Fruit fly (Drosophila melanogaster) whole organism, prepupa: ENCODE results near the gene Gem4c.
"Not testable (repeated sequence)": the region's sequence is repeated elsewhere in the genome, so short reads cannot be mapped to it uniquely, and the experiment has no call there.

ENCODE experiments used
- CG10669 ChIP-seq: fragments of 200-800 bp; sonication (Bioruptor generic); optimal IDR thresholded peaks from 3 replicates; lab custom pipeline; 2018; ENCODE audit warnings: missing biosample characterization, mild to moderate bottlenecking, missing genetic modification characterization, moderate library complexity
- CG11294 ChIP-seq: fragments of 200-800 bp; sonication (Bioruptor generic); IDR thresholded peaks from 2 replicates; pipeline ENCODE4 v1.3.6; 2022; ENCODE audit warnings: missing biosample characterization, missing genetic modification characterization
- CG11762 ChIP-seq: fragments of 200-800 bp; sonication (Bioruptor generic); optimal IDR thresholded peaks from 3 replicates; lab custom pipeline; 2016; ENCODE audit warnings: missing biosample characterization, missing genetic modification characterization; ENCODE audit not compliant: insufficient read depth
- CG11902 ChIP-seq: fragments of 200-800 bp; sonication (Bioruptor generic); optimal IDR thresholded peaks from 3 replicates; lab custom pipeline; 2016; ENCODE audit warnings: missing biosample characterization, missing genetic modification characterization
- CG15336 ChIP-seq: fragments of 200-800 bp; sonication (Bioruptor generic); IDR thresholded peaks from 2 replicates; pipeline ENCODE4 v1.3.6; 2022; ENCODE audit warnings: missing biosample characterization, missing genetic modification characterization
- CG16779 ChIP-seq: fragments of 200-800 bp; sonication (Bioruptor generic); optimal IDR thresholded peaks from 3 replicates; lab custom pipeline; 2017; ENCODE audit warnings: missing biosample characterization, mild to moderate bottlenecking, missing genetic modification characterization
- CG3032 ChIP-seq: fragments of 200-800 bp; optimal IDR thresholded peaks from 2 replicates; lab custom pipeline; 2019; ENCODE audit warnings: missing biosample characterization, mild to moderate bottlenecking, missing genetic modification characterization, moderate library complexity
- CG31627 ChIP-seq: fragments of 200-800 bp; sonication (Bioruptor generic); optimal IDR thresholded peaks from 3 replicates; lab custom pipeline; 2016; ENCODE audit warnings: missing biosample characterization, missing genetic modification characterization
- CG3919 ChIP-seq: fragments of 200-800 bp; sonication (Bioruptor generic); optimal IDR thresholded peaks from 3 replicates; lab custom pipeline; 2016; ENCODE audit warnings: missing biosample characterization, missing genetic modification characterization
- CG4318 ChIP-seq: fragments of 200-800 bp; sonication (Bioruptor generic); optimal IDR thresholded peaks from 3 replicates; lab custom pipeline; 2017; ENCODE audit warnings: missing biosample characterization, mild to moderate bottlenecking, missing genetic modification characterization
- CG6163 ChIP-seq: fragments of 200-800 bp; sonication (Bioruptor generic); IDR thresholded peaks from 3 replicates; pipeline ENCODE4 v1.3.6; 2022; ENCODE audit warnings: missing biosample characterization, missing genetic modification characterization
- CG6276 ChIP-seq: fragments of 200-800 bp; sonication (Bioruptor generic); optimal IDR thresholded peaks from 2 replicates; lab custom pipeline; 2017; ENCODE audit warnings: missing biosample characterization, mild to moderate bottlenecking, missing genetic modification characterization
- CG7368 ChIP-seq: fragments of 200-800 bp; sonication (Bioruptor generic); optimal IDR thresholded peaks from 3 replicates; lab custom pipeline; 2016; ENCODE audit warnings: missing biosample characterization, missing genetic modification characterization
- CG8119 ChIP-seq: fragments of 200-800 bp; sonication (Bioruptor generic); IDR thresholded peaks from 3 replicates; pipeline ENCODE4 v1.3.6; 2022; ENCODE audit warnings: missing biosample characterization, missing genetic modification characterization
- CG8319 ChIP-seq: fragments of 200-800 bp; sonication (Bioruptor generic); optimal IDR thresholded peaks from 3 replicates; lab custom pipeline; 2016; ENCODE audit warnings: missing biosample characterization, missing genetic modification characterization
- CG9139 ChIP-seq: fragments of 200-800 bp; sonication (Bioruptor generic); optimal IDR thresholded peaks from 3 replicates; lab custom pipeline; 2017; ENCODE audit warnings: missing biosample characterization, mild to moderate bottlenecking, missing genetic modification characterization
- Eip75B ChIP-seq: fragments of 200-800 bp; sonication (Bioruptor generic); optimal IDR thresholded peaks from 3 replicates; lab custom pipeline; 2016; ENCODE audit warnings: missing biosample characterization, missing genetic modification characterization
- Eip78C ChIP-seq: fragments of 200-800 bp; sonication (Bioruptor generic); peaks from one replicate; lab custom pipeline; 2016; ENCODE audit warnings: missing biosample characterization, missing genetic modification characterization
- Eip93F ChIP-seq: fragments of 200-800 bp; sonication (Bioruptor generic); optimal IDR thresholded peaks from 2 replicates; lab custom pipeline; 2016; ENCODE audit warnings: missing biosample characterization, mild to moderate bottlenecking, missing genetic modification characterization
- Ets21C ChIP-seq: fragments of 200-800 bp; sonication (Bioruptor generic); optimal IDR thresholded peaks from 3 replicates; lab custom pipeline; 2016; ENCODE audit warnings: missing biosample characterization, missing genetic modification characterization
- Ets96B ChIP-seq: fragments of 200-800 bp; optimal IDR thresholded peaks from 2 replicates; lab custom pipeline; 2019; ENCODE audit warnings: missing biosample characterization, mild to moderate bottlenecking, missing genetic modification characterization, moderate library complexity
- Gug ChIP-seq: fragments of 200-800 bp; sonication (Bioruptor generic); IDR thresholded peaks from 2 replicates; pipeline ENCODE4 v1.3.6; 2022; ENCODE audit warnings: missing biosample characterization, missing genetic modification characterization
- Hr38 ChIP-seq: sonication (Bioruptor generic); optimal IDR thresholded peaks from 2 replicates; lab custom pipeline; 2016; ENCODE audit warnings: missing biosample characterization, missing genetic modification characterization
- Hr39 ChIP-seq: fragments of 200-800 bp; sonication (Bioruptor generic); optimal IDR thresholded peaks from 2 replicates; lab custom pipeline; 2016; ENCODE audit warnings: missing biosample characterization, missing genetic modification characterization
- Hr4 ChIP-seq: fragments of 200-800 bp; sonication (Bioruptor generic); optimal IDR thresholded peaks from 3 replicates; lab custom pipeline; 2016; ENCODE audit warnings: missing biosample characterization, missing genetic modification characterization
- OdsH ChIP-seq: fragments of 200-800 bp; sonication (Bioruptor generic); optimal IDR thresholded peaks from 3 replicates; lab custom pipeline; 2016; ENCODE audit warnings: missing biosample characterization, missing genetic modification characterization
- Smox ChIP-seq: fragments of 200-800 bp; sonication (Bioruptor generic); optimal IDR thresholded peaks from 3 replicates; lab custom pipeline; 2016; ENCODE audit warnings: missing biosample characterization, missing genetic modification characterization
- Sox102F ChIP-seq: fragments of 200-800 bp; sonication (Bioruptor generic); optimal IDR thresholded peaks from 2 replicates; lab custom pipeline; 2016; ENCODE audit warnings: missing biosample characterization, mild to moderate bottlenecking, missing genetic modification characterization
- Sox14 ChIP-seq: fragments of 200-800 bp; sonication (Bioruptor generic); optimal IDR thresholded peaks from 3 replicates; lab custom pipeline; 2016; ENCODE audit warnings: missing biosample characterization, missing genetic modification characterization
- achi ChIP-seq: fragments of 200-800 bp; sonication (Bioruptor generic); optimal IDR thresholded peaks from 3 replicates; lab custom pipeline; 2016; ENCODE audit warnings: missing biosample characterization, missing genetic modification characterization
- dac ChIP-seq: fragments of 200-800 bp; sonication (Bioruptor generic); optimal IDR thresholded peaks from 2 replicates; lab custom pipeline; 2017; ENCODE audit warnings: missing biosample characterization, mild to moderate bottlenecking, missing genetic modification characterization
- dsx ChIP-seq: fragments of 200-800 bp; optimal IDR thresholded peaks from 3 replicates; lab custom pipeline; 2019; ENCODE audit warnings: missing biosample characterization, mild to moderate bottlenecking, missing genetic modification characterization, moderate library complexity; ENCODE audit not compliant: poor library complexity, severe bottlenecking
- eg ChIP-seq: fragments of 200-800 bp; sonication (Bioruptor generic); IDR thresholded peaks from 3 replicates; pipeline ENCODE4 v1.3.6; 2022; ENCODE audit warnings: missing biosample characterization, missing genetic modification characterization
- esn ChIP-seq: fragments of 200-800 bp; sonication (Bioruptor generic); optimal IDR thresholded peaks from 2 replicates; lab custom pipeline; 2016; ENCODE audit warnings: missing biosample characterization, mild to moderate bottlenecking, missing genetic modification characterization, moderate library complexity
- fd85E ChIP-seq: fragments of 200-800 bp; sonication (Bioruptor generic); optimal IDR thresholded peaks from 3 replicates; lab custom pipeline; 2016; ENCODE audit warnings: missing biosample characterization, missing genetic modification characterization
- net ChIP-seq: fragments of 200-800 bp; sonication (Bioruptor generic); optimal IDR thresholded peaks from 3 replicates; lab custom pipeline; 2016; ENCODE audit warnings: missing biosample characterization, missing genetic modification characterization
- pdm3 ChIP-seq: fragments of 200-800 bp; sonication (Bioruptor generic); optimal IDR thresholded peaks from 3 replicates; lab custom pipeline; 2016; ENCODE audit warnings: missing biosample characterization, missing genetic modification characterization
- spab ChIP-seq: fragments of 200-800 bp; sonication (Bioruptor generic); optimal IDR thresholded peaks from 2 replicates; lab custom pipeline; 2017; ENCODE audit warnings: missing biosample characterization, mild to moderate bottlenecking, missing genetic modification characterization, missing genetic modification reagents
- ss ChIP-seq, 2 experiments: fragments of 200-800 bp; sonication (Bioruptor generic); optimal IDR thresholded peaks; 2 replicates in 1 of 2; 3 replicates in 1 of 2; lab custom pipeline; 2017 to 2018; ENCODE audit warnings: mild to moderate bottlenecking in 2 of 2, missing biosample characterization in 2 of 2, missing genetic modification characterization in 2 of 2, moderate library complexity in 1 of 2
- svp ChIP-seq: fragments of 200-800 bp; sonication (Bioruptor generic); peaks from one replicate; lab custom pipeline; 2016; ENCODE audit warnings: missing biosample characterization, missing genetic modification characterization
- topi ChIP-seq: fragments of 200-800 bp; sonication (Bioruptor generic); optimal IDR thresholded peaks from 3 replicates; lab custom pipeline; 2016; ENCODE audit warnings: missing biosample characterization, missing genetic modification characterization
- vri ChIP-seq: fragments of 200-800 bp; sonication (Bioruptor generic); optimal IDR thresholded peaks from 3 replicates; lab custom pipeline; 2016; ENCODE audit warnings: missing biosample characterization, mild to moderate bottlenecking, missing genetic modification characterization

The Gem4c gene

dm6 chrX:3944743-3945142 is at the start of gene Gem4c:
Gem4c (plus strand) TSS chrX:3945043.
- not testable (repeated sequence) for TF ChIP-seq CG31627; CG11902 (GFP tag; lab: Kevin White, UChicago); CG4318 (GFP tag; lab: Kevin White, UChicago)
- TF ChIP-seq, all 60 proteins: peak for 0; not testable (repeated sequence) for 60

- TF ChIP-seq svp (GFP tag; lab: Kevin White, UChicago) = no peak
- TF ChIP-seq CG11902 (GFP tag; lab: Kevin White, UChicago) = no peak
- no peak for TF ChIP-seq CG8319
- TF ChIP-seq OdsH = no peak
- no peak for TF ChIP-seq CG16779
- no peak for TF ChIP-seq dac
- no peak for TF ChIP-seq CG11762 (GFP tag; lab: Kevin White, UChicago)
- no peak for TF ChIP-seq Eip75B
- no peak for TF ChIP-seq CG10669 (GFP tag; lab: Kevin White, UChicago)
- no peak for TF ChIP-seq vri (GFP tag; lab: Kevin White, UChicago)
- no peak for TF ChIP-seq Ets21C (GFP tag; lab: Kevin White, UChicago)
Observed at dm6 chrX:3901926-3902325, 42.9 kb upstream of the Gem4c start.

- TF ChIP-seq CG6163 (GFP tag; lab: Robert Waterston, UW) = 0 out of 3 replicates have a peak, but pooled peaks have one; percentile 24
- no peak for TF ChIP-seq spab (GFP tag; lab: Kevin White, UChicago)
- 0 out of 3 replicates have a peak, but pooled peaks have one; percentile 14 for TF ChIP-seq CG8119
- TF ChIP-seq Hr4 (GFP tag; lab: Kevin White, UChicago) = peak; percentile 6
- TF ChIP-seq CG10669 (GFP tag; lab: Kevin White, UChicago) = peak; percentile 14
- no peak for TF ChIP-seq esn
- peak; percentile 28 for TF ChIP-seq Eip78C (GFP tag; lab: Kevin White, UChicago)
- 0 out of 3 replicates have a peak, but pooled peaks have one; percentile 36 for TF ChIP-seq eg
Observed at dm6 chrX:3928520-3928919, 16.3 kb upstream of the Gem4c start.

dm6 chrX:3930528-3931251 is 14.2 kb upstream of the Gem4c start, which contains the start of gene CG42541:
CG42541 (minus strand) TSS chrX:3930578.
- TF ChIP-seq Eip78C (GFP tag; lab: Kevin White, UChicago) (peak; percentile 19), net (no peak)

dm6 chrX:3931669-3932068 is 13.2 kb upstream of the Gem4c start:
- TF ChIP-seq CG4318 (GFP tag; lab: Kevin White, UChicago) = peak; percentile 32
- TF ChIP-seq CG6276 = peak; percentile 51
- peak; percentile 51 for TF ChIP-seq CG10669 (GFP tag; lab: Kevin White, UChicago)
- TF ChIP-seq Hr39 = peak; percentile 12
- TF ChIP-seq CG11294 = peak; percentile 41; the same call in 1 of the 2 replicates
- TF ChIP-seq Ets96B (tag; lab: Kevin White, UChicago) = peak; percentile 55
- no peak for TF ChIP-seq fd85E (GFP tag; lab: Kevin White, UChicago)
- peak; percentile 29 to 43 for TF ChIP-seq ss (GFP tag; optimal IDR thresholded peaks at IDR 0.05; lab: Kevin White, UChicago)
- no peak for TF ChIP-seq CG11902 (GFP tag; lab: Kevin White, UChicago)
- TF ChIP-seq CG9139 (GFP tag; lab: Kevin White, UChicago) = peak; percentile 0
- peak; percentile 19 for TF ChIP-seq Sox14 (GFP tag; lab: Kevin White, UChicago)
- TF ChIP-seq net = peak; percentile 27
- no peak for TF ChIP-seq Smox (GFP tag; lab: Kevin White, UChicago)
- peak; percentile 27 for TF ChIP-seq Sox102F (GFP tag; lab: Kevin White, UChicago)
- no peak for TF ChIP-seq Hr38 (GFP tag; lab: Kevin White, UChicago)
- no peak for TF ChIP-seq Eip93F (GFP tag; lab: Kevin White, UChicago)
- peak; percentile 6 for TF ChIP-seq CG11762 (GFP tag; lab: Kevin White, UChicago)
- peak; percentile 16 for TF ChIP-seq CG16779
- TF ChIP-seq Gug (GFP tag; lab: Robert Waterston, UW) = peak; percentile 59
- TF ChIP-seq Ets21C (GFP tag; lab: Kevin White, UChicago) = no peak
- TF ChIP-seq pdm3 (GFP tag; lab: Kevin White, UChicago) = peak; percentile 28
- TF ChIP-seq topi (GFP tag; lab: Kevin White, UChicago) = peak; percentile 23
- peak; percentile 71 for TF ChIP-seq CG8119
- TF ChIP-seq achi = peak; percentile 63
- peak; percentile 63 for TF ChIP-seq dsx (GFP tag; lab: Kevin White, UChicago)
- peak; percentile 76 for TF ChIP-seq CG15336
- peak; percentile 54 for TF ChIP-seq CG3032
- TF ChIP-seq CG3919 = peak; percentile 71
- no peak for TF ChIP-seq CG7368
